Fruit fly (Drosophila melanogaster) whole organism, embryonic: ENCODE results near the gene OS9.

Experiments
- Asciz ChIP-seq: fragments of 200-800 bp; sonication (Bioruptor generic); optimal IDR thresholded peaks from 2 replicates; lab custom pipeline; 2017; ENCODE audit warnings: missing biosample characterization, mild to moderate bottlenecking, missing genetic modification characterization, missing genetic modification reagents
- Atf3 ChIP-seq: fragments of 200-800 bp; sonication (Bioruptor generic); optimal IDR thresholded peaks from 3 replicates; lab custom pipeline; 2016; ENCODE audit warnings: missing biosample characterization, missing genetic modification characterization
- Atf6 ChIP-seq: fragments of 200-800 bp; sonication (Bioruptor generic); IDR thresholded peaks from 2 replicates; pipeline ENCODE4 v1.3.6; 2022; ENCODE audit warnings: missing biosample characterization, missing genetic modification characterization
- Bgb ChIP-seq: fragments of 200-800 bp; sonication (Bioruptor generic); IDR thresholded peaks from 2 replicates; pipeline ENCODE4 v1.3.6; 2022; ENCODE audit warnings: missing biosample characterization, missing genetic modification characterization; ENCODE audit not compliant: partially characterized antibody
- C15 ChIP-seq: fragments of 200-800 bp; sonication (Bioruptor generic); IDR thresholded peaks from 3 replicates; pipeline ENCODE4 v1.3.6; 2022; ENCODE audit warnings: missing biosample characterization, missing genetic modification characterization
- CG10267 ChIP-seq: fragments of 200-800 bp; sonication (Bioruptor generic); optimal IDR thresholded peaks from 2 replicates; lab custom pipeline; 2018; ENCODE audit warnings: missing biosample characterization, mild to moderate bottlenecking, missing genetic modification characterization, moderate library complexity
- CG12104 ChIP-seq: fragments of 200-800 bp; sonication (Bioruptor generic); optimal IDR thresholded peaks from 3 replicates; lab custom pipeline; 2016; ENCODE audit warnings: missing biosample characterization, missing genetic modification characterization
- CG12391 ChIP-seq: fragments of 200-800 bp; sonication (Bioruptor generic); optimal IDR thresholded peaks from 3 replicates; lab custom pipeline; 2018; ENCODE audit warnings: missing biosample characterization, mild to moderate bottlenecking, missing genetic modification characterization, moderate library complexity
- CG13287 ChIP-seq: fragments of 200-800 bp; sonication (Bioruptor generic); IDR thresholded peaks from 2 replicates; pipeline ENCODE4 v1.3.6; 2022; ENCODE audit warnings: missing biosample characterization, missing genetic modification characterization; ENCODE audit not compliant: partially characterized antibody
- CG16779 ChIP-seq: fragments of 200-800 bp; sonication (Bioruptor generic); IDR thresholded peaks from 2 replicates; pipeline ENCODE4 v1.3.6; 2022; ENCODE audit warnings: missing biosample characterization, missing genetic modification characterization
- CG17829 ChIP-seq: fragments of 200-800 bp; optimal IDR thresholded peaks from 2 replicates; lab custom pipeline; 2019; ENCODE audit warnings: missing biosample characterization, mild to moderate bottlenecking, missing genetic modification characterization, moderate library complexity
- CG18764 ChIP-seq: fragments of 200-800 bp; sonication (Bioruptor generic); optimal IDR thresholded peaks from 3 replicates; lab custom pipeline; 2016; ENCODE audit warnings: missing biosample characterization, missing genetic modification characterization
- CG2129 ChIP-seq: fragments of 200-800 bp; sonication (Bioruptor generic); IDR thresholded peaks from 2 replicates; pipeline ENCODE4 v1.3.6; 2022; ENCODE audit warnings: missing biosample characterization, missing genetic modification characterization; ENCODE audit not compliant: partially characterized antibody
- CG30431 ChIP-seq: fragments of 200-800 bp; sonication (Bioruptor generic); optimal IDR thresholded peaks from 2 replicates; lab custom pipeline; 2017; ENCODE audit warnings: missing biosample characterization, missing genetic modification characterization
- CG33213 ChIP-seq: fragments of 200-800 bp; sonication (Bioruptor generic); optimal IDR thresholded peaks from 3 replicates; lab custom pipeline; 2016; ENCODE audit warnings: missing biosample characterization, missing genetic modification characterization
- CG34224 ChIP-seq: fragments of 200-800 bp; sonication (Bioruptor generic); IDR thresholded peaks from 3 replicates; pipeline ENCODE4 v1.3.6; 2022; ENCODE audit warnings: missing biosample characterization, missing genetic modification characterization; ENCODE audit not compliant: partially characterized antibody
- CG4617 ChIP-seq: fragments of 200-800 bp; sonication (Bioruptor generic); optimal IDR thresholded peaks from 3 replicates; lab custom pipeline; 2016; ENCODE audit warnings: missing biosample characterization, missing genetic modification characterization, borderline replicate concordance
- CG4820 ChIP-seq: fragments of 200-800 bp; sonication (Bioruptor generic); optimal IDR thresholded peaks from 3 replicates; lab custom pipeline; 2016; ENCODE audit warnings: missing biosample characterization, missing genetic modification characterization
- CG5953 ChIP-seq: fragments of 200-800 bp; sonication (Bioruptor generic); IDR thresholded peaks from 2 replicates; pipeline ENCODE4 v1.3.6; 2022; ENCODE audit warnings: missing biosample characterization, missing genetic modification characterization
- CG6854 ChIP-seq: fragments of 200-800 bp; sonication (Bioruptor generic); optimal IDR thresholded peaks from 3 replicates; lab custom pipeline; 2017; ENCODE audit warnings: missing biosample characterization, mild to moderate bottlenecking, missing genetic modification characterization
- CG7963 ChIP-seq: fragments of 200-800 bp; sonication (Bioruptor generic); IDR thresholded peaks from 3 replicates; pipeline ENCODE4 v1.3.6; 2022; ENCODE audit warnings: missing biosample characterization, missing genetic modification characterization; ENCODE audit not compliant: partially characterized antibody
- CG8290 ChIP-seq, 3 experiments: fragments of 200-800 bp; sonication (Bioruptor generic); optimal IDR thresholded peaks; 2 replicates each; lab custom pipeline; 2016 to 2019; ENCODE audit warnings: missing biosample characterization in 3 of 3, missing genetic modification characterization in 3 of 3, mild to moderate bottlenecking in 2 of 3, moderate library complexity in 1 of 3
- D19A ChIP-seq: fragments of 200-800 bp; optimal IDR thresholded peaks from 3 replicates; lab custom pipeline; 2019; ENCODE audit warnings: missing biosample characterization, mild to moderate bottlenecking, missing genetic modification characterization, moderate library complexity
- Dp ChIP-seq: fragments of 200-800 bp; sonication (Bioruptor generic); optimal IDR thresholded peaks from 2 replicates; lab custom pipeline; 2018; ENCODE audit warnings: missing biosample characterization, mild to moderate bottlenecking, missing genetic modification characterization, moderate library complexity
- E2f1 ChIP-seq: fragments of 200-800 bp; sonication (Bioruptor generic); IDR thresholded peaks from 2 replicates; pipeline ENCODE4 v1.3.6; 2022; ENCODE audit warnings: missing biosample characterization, missing genetic modification characterization
- MBD-R2 ChIP-seq: fragments of 200-800 bp; sonication (Bioruptor generic); IDR thresholded peaks from 2 replicates; pipeline ENCODE4 v1.3.6; 2022; ENCODE audit warnings: missing biosample characterization, missing genetic modification characterization
- MESR4 ChIP-seq: fragments of 200-800 bp; sonication (Bioruptor generic); optimal IDR thresholded peaks from 2 replicates; lab custom pipeline; 2018; ENCODE audit warnings: missing biosample characterization, mild to moderate bottlenecking, missing genetic modification characterization, moderate library complexity
- PHDP ChIP-seq: fragments of 200-800 bp; sonication (Bioruptor generic); optimal IDR thresholded peaks from 3 replicates; lab custom pipeline; 2018; ENCODE audit warnings: missing biosample characterization, mild to moderate bottlenecking, missing genetic modification characterization, moderate library complexity
- Pdp1 ChIP-seq, 2 experiments: fragments of 200-800 bp; sonication (Bioruptor generic); optimal IDR thresholded peaks; 3 replicates each; lab custom pipeline; 2016; ENCODE audit warnings: missing biosample characterization in 2 of 2, missing genetic modification characterization in 2 of 2, mild to moderate bottlenecking in 1 of 2, moderate library complexity in 1 of 2
- Rx ChIP-seq: fragments of 200-800 bp; sonication (Bioruptor generic); IDR thresholded peaks from 2 replicates; pipeline ENCODE4 v1.3.6; 2022; ENCODE audit warnings: missing biosample characterization, missing genetic modification characterization
- TFAM ChIP-seq: fragments of 200-800 bp; sonication (Bioruptor generic); optimal IDR thresholded peaks from 2 replicates; lab custom pipeline; 2017; ENCODE audit warnings: missing biosample characterization, missing genetic modification characterization, inconsistent platforms
- YL-1 ChIP-seq: fragments of 200-800 bp; sonication (Bioruptor generic); optimal IDR thresholded peaks from 3 replicates; lab custom pipeline; 2017; ENCODE audit warnings: missing biosample characterization, mild to moderate bottlenecking, missing genetic modification characterization
- crol ChIP-seq: fragments of 200-800 bp; sonication (Bioruptor generic); IDR thresholded peaks from 2 replicates; pipeline ENCODE4 v1.3.6; 2022; ENCODE audit warnings: missing biosample characterization, missing genetic modification characterization
- dati ChIP-seq: fragments of 200-800 bp; sonication (Bioruptor generic); IDR thresholded peaks from 2 replicates; pipeline ENCODE4 v1.3.6; 2022; ENCODE audit warnings: missing biosample characterization, missing genetic modification characterization
- fd96Cb ChIP-seq: fragments of 200-800 bp; sonication (Bioruptor generic); optimal IDR thresholded peaks from 2 replicates; lab custom pipeline; 2018; ENCODE audit warnings: missing biosample characterization, mild to moderate bottlenecking, missing genetic modification characterization, moderate library complexity
- fu2 ChIP-seq: fragments of 200-800 bp; sonication (Bioruptor generic); optimal IDR thresholded peaks from 2 replicates; lab custom pipeline; 2016; ENCODE audit warnings: missing biosample characterization, missing genetic modification characterization
- gce ChIP-seq: fragments of 200-800 bp; sonication (Bioruptor generic); IDR thresholded peaks from 3 replicates; pipeline ENCODE4 v1.3.6; 2022; ENCODE audit warnings: missing biosample characterization, missing genetic modification characterization
- ind ChIP-seq: fragments of 200-800 bp; sonication (Bioruptor generic); optimal IDR thresholded peaks from 3 replicates; lab custom pipeline; 2016; ENCODE audit warnings: missing biosample characterization, missing genetic modification characterization
- inv ChIP-seq: fragments of 200-800 bp; sonication (Bioruptor generic); IDR thresholded peaks from 2 replicates; pipeline ENCODE4 v1.3.6; 2022; ENCODE audit warnings: missing biosample characterization, missing genetic modification characterization; ENCODE audit not compliant: partially characterized antibody
- maf-S ChIP-seq: fragments of 200-800 bp; sonication (Bioruptor generic); optimal IDR thresholded peaks from 2 replicates; lab custom pipeline; 2016; ENCODE audit warnings: missing biosample characterization, missing genetic modification characterization
- phol ChIP-seq: fragments of 200-800 bp; sonication (Bioruptor generic); optimal IDR thresholded peaks from 3 replicates; lab custom pipeline; 2018; ENCODE audit warnings: missing biosample characterization, mild to moderate bottlenecking, missing genetic modification characterization, moderate library complexity
- ro ChIP-seq: fragments of 200-800 bp; sonication (Bioruptor generic); IDR thresholded peaks from 2 replicates; pipeline ENCODE4 v1.3.6; 2022; ENCODE audit warnings: missing biosample characterization, missing genetic modification characterization
- sr ChIP-seq: fragments of 200-800 bp; sonication (Bioruptor generic); IDR thresholded peaks from 3 replicates; pipeline ENCODE4 v1.3.6; 2022; ENCODE audit warnings: missing biosample characterization, missing genetic modification characterization
- tap ChIP-seq: fragments of 200-800 bp; optimal IDR thresholded peaks from 3 replicates; lab custom pipeline; 2019; ENCODE audit warnings: missing biosample characterization, mild to moderate bottlenecking, missing genetic modification characterization, moderate library complexity
- trem ChIP-seq: fragments of 200-800 bp; optimal IDR thresholded peaks from 3 replicates; lab custom pipeline; 2019; ENCODE audit warnings: missing biosample characterization, mild to moderate bottlenecking, missing genetic modification characterization, moderate library complexity
- twi ChIP-seq: fragments of 200-800 bp; optimal IDR thresholded peaks from 2 replicates; lab custom pipeline; 2019; ENCODE audit warnings: missing biosample characterization, mild to moderate bottlenecking, missing genetic modification characterization, moderate library complexity
- wdn ChIP-seq: fragments of 200-800 bp; sonication (Bioruptor generic); IDR thresholded peaks from 2 replicates; pipeline ENCODE4 v1.3.6; 2022; ENCODE audit warnings: missing biosample characterization, missing genetic modification characterization
- wek ChIP-seq: fragments of 200-800 bp; sonication (Bioruptor generic); optimal IDR thresholded peaks from 3 replicates; lab custom pipeline; 2018; ENCODE audit warnings: missing biosample characterization, mild to moderate bottlenecking, missing genetic modification characterization, moderate library complexity
- zen ChIP-seq: fragments of 200-800 bp; sonication (Bioruptor generic); optimal IDR thresholded peaks from 3 replicates; lab custom pipeline; 2018; ENCODE audit warnings: missing biosample characterization, mild to moderate bottlenecking, missing genetic modification characterization, moderate library complexity

Gene OS9

dm6 chr2L:19958520-19959161, 7.7 kb downstream of the OS9 start, which contains the start of gene COX4 (continued):
- TF ChIP-seq twi (tag; lab: Kevin White, UChicago) (no peak), MESR4 (GFP tag; lab: Kevin White, UChicago) (peak; percentile 92), fd96Cb (tag; lab: Kevin White, UChicago) (no peak), fu2 (no peak), gce (GFP tag; lab: Robert Waterston, UW) (no peak), Bgb (peak; percentile 80), sr (no peak), CG17829 (tag; lab: Kevin White, UChicago) (peak; percentile 51), crol (GFP tag; lab: Robert Waterston, UW) (no peak), trem (tag; lab: Kevin White, UChicago) (peak; percentile 69), CG7963 (GFP tag; lab: Robert Waterston, UW) (peak; percentile 57; the same call in 2 of the 3 replicates), Dp (GFP tag; lab: Kevin White, UChicago) (peak; percentile 97), D19A (tag; lab: Kevin White, UChicago) (no peak), Rx (no peak), inv (peak; percentile 58), CG12391 (tag; lab: Kevin White, UChicago) (no peak), wdn (GFP tag; lab: Robert Waterston, UW) (no peak), TFAM (no peak), E2f1 (GFP tag; lab: Robert Waterston, UW) (no peak), Asciz (GFP tag; lab: Kevin White, UChicago) (no peak), Atf6 (GFP tag; lab: Robert Waterston, UW) (no peak), C15 (GFP tag; lab: Robert Waterston, UW) (no peak), maf-S (GFP tag; lab: Kevin White, UChicago) (no peak), CG33213 (GFP tag; lab: Kevin White, UChicago) (no peak), CG30431 (no peak), ro (GFP tag; lab: Robert Waterston, UW) (no peak), MBD-R2 (GFP tag; lab: Robert Waterston, UW) (peak; percentile 36), CG4820 (GFP tag; lab: Kevin White, UChicago) (no peak), CG5953 (GFP tag; lab: Robert Waterston, UW) (no peak), PHDP (tag; lab: Kevin White, UChicago) (peak; percentile 8), CG8290 (GFP tag; optimal IDR thresholded peaks at IDR 0.05; lab: Kevin White, UChicago) (no peak), CG8290 (tag; optimal IDR thresholded peaks at IDR 0.05; lab: Kevin White, UChicago) (no peak), tap (tag; lab: Kevin White, UChicago) (peak; percentile 13), phol (tag; lab: Kevin White, UChicago) (peak; percentile 11), wek (GFP tag; lab: Kevin White, UChicago) (no peak), CG2129 (peak; percentile 33), CG13287 (peak; percentile 84), CG6854 (GFP tag; lab: Kevin White, UChicago) (no peak), CG12104 (GFP tag; lab: Kevin White, UChicago) (no peak), CG16779 (GFP tag; lab: Robert Waterston, UW) (no peak), Pdp1 (GFP tag; optimal IDR thresholded peaks at IDR 0.05; lab: Kevin White, UChicago) (peak in 1 of 2 experiments; percentile 98), dati (GFP tag; lab: Robert Waterston, UW) (no peak), Atf3 (no peak), CG10267 (peak; percentile 67), zen (peak; percentile 71), CG4617 (GFP tag; lab: Kevin White, UChicago) (peak; percentile 26), ind (GFP tag; lab: Kevin White, UChicago) (no peak), YL-1 (GFP tag; lab: Kevin White, UChicago) (peak; percentile 93), CG18764 (GFP tag; lab: Kevin White, UChicago) (no peak), CG34224 (GFP tag; lab: Robert Waterston, UW) (peak; percentile 63; the same call in 2 of the 3 replicates)
